Worm (Caenorhabditis elegans): ENCODE measurements around the gene F18E2.15.

- no peak for TF ChIP-seq zag-1 (tag; optimal IDR thresholded peaks at IDR 0.05)
- no peak for TF ChIP-seq fos-1 (tag; optimal IDR thresholded peaks at IDR 0.05)
- TF ChIP-seq dmd-9 (GFP tag; IDR thresholded peaks at IDR 0.05) = no peak
- TF ChIP-seq zip-11 (GFP tag; IDR thresholded peaks at IDR 0.05) = no peak
- no peak for TF ChIP-seq php-3 (GFP tag; IDR thresholded peaks at IDR 0.05)
- no peak for TF ChIP-seq nhr-28 (tag; optimal IDR thresholded peaks at IDR 0.05)
- TF ChIP-seq lin-39 (tag; optimal IDR thresholded peaks at IDR 0.05) = no peak
- TF ChIP-seq ceh-82 (tag; optimal IDR thresholded peaks at IDR 0.05) = no peak
- no peak for TF ChIP-seq lin-13 (GFP tag; optimal IDR thresholded peaks at IDR 0.05)
- no peak for TF ChIP-seq snpc-1.2 (GFP tag; IDR thresholded peaks at IDR 0.05)
- TF ChIP-seq mxl-2 (GFP tag; conservative IDR thresholded peaks at IDR 0.05) = no peak
- no peak for TF ChIP-seq tra-1 (GFP tag; IDR thresholded peaks at IDR 0.05)
- TF ChIP-seq aly-2 (tag; optimal IDR thresholded peaks at IDR 0.05) = no peak
Measured at ce11 chrV:12806190-12806589, 45.4 kb upstream of the F18E2.15 start, which contains the start of gene ZC443.7.
